Fruit fly (Drosophila melanogaster) whole organism, prepupa: ENCODE data around the gene Kaz-m1.
A peak's percentile ranks its signal among the peaks of the same experiment; 100 is the strongest.

Experiments
- Blimp-1 ChIP-seq: fragments of 200-800 bp; sonication (Bioruptor generic); optimal IDR thresholded peaks from 3 replicates; lab custom pipeline; 2017; ENCODE audit warnings: missing biosample characterization, missing genetic modification characterization, mild to moderate bottlenecking, moderate library complexity, missing genetic modification reagents
- CG11762 ChIP-seq: fragments of 200-800 bp; sonication (Bioruptor generic); optimal IDR thresholded peaks from 3 replicates; lab custom pipeline; 2016; ENCODE audit warnings: missing biosample characterization, missing genetic modification characterization; ENCODE audit not compliant: insufficient read depth
- CG11902 ChIP-seq: fragments of 200-800 bp; sonication (Bioruptor generic); optimal IDR thresholded peaks from 3 replicates; lab custom pipeline; 2016; ENCODE audit warnings: missing biosample characterization, missing genetic modification characterization
- CG1621 ChIP-seq: fragments of 200-800 bp; sonication (Bioruptor generic); optimal IDR thresholded peaks from 3 replicates; lab custom pipeline; 2018; ENCODE audit warnings: missing biosample characterization, mild to moderate bottlenecking, missing genetic modification characterization
- CG16779 ChIP-seq: fragments of 200-800 bp; sonication (Bioruptor generic); optimal IDR thresholded peaks from 3 replicates; lab custom pipeline; 2017; ENCODE audit warnings: missing biosample characterization, mild to moderate bottlenecking, missing genetic modification characterization
- CG3919 ChIP-seq: fragments of 200-800 bp; sonication (Bioruptor generic); optimal IDR thresholded peaks from 3 replicates; lab custom pipeline; 2016; ENCODE audit warnings: missing biosample characterization, missing genetic modification characterization
- CG6276 ChIP-seq: fragments of 200-800 bp; sonication (Bioruptor generic); optimal IDR thresholded peaks from 2 replicates; lab custom pipeline; 2017; ENCODE audit warnings: missing biosample characterization, mild to moderate bottlenecking, missing genetic modification characterization
- CG6854 ChIP-seq: fragments of 200-800 bp; sonication (Bioruptor generic); optimal IDR thresholded peaks from 2 replicates; lab custom pipeline; 2017; ENCODE audit warnings: missing biosample characterization, mild to moderate bottlenecking, missing genetic modification characterization
- Eip75B ChIP-seq: fragments of 200-800 bp; sonication (Bioruptor generic); optimal IDR thresholded peaks from 3 replicates; lab custom pipeline; 2016; ENCODE audit warnings: missing biosample characterization, missing genetic modification characterization
- Eip78C ChIP-seq: fragments of 200-800 bp; sonication (Bioruptor generic); peaks from one replicate; lab custom pipeline; 2016; ENCODE audit warnings: missing biosample characterization, missing genetic modification characterization
- Eip93F ChIP-seq: fragments of 200-800 bp; sonication (Bioruptor generic); optimal IDR thresholded peaks from 2 replicates; lab custom pipeline; 2016; ENCODE audit warnings: missing biosample characterization, mild to moderate bottlenecking, missing genetic modification characterization
- Ets96B ChIP-seq: fragments of 200-800 bp; optimal IDR thresholded peaks from 2 replicates; lab custom pipeline; 2019; ENCODE audit warnings: missing biosample characterization, mild to moderate bottlenecking, missing genetic modification characterization, moderate library complexity
- Hr39 ChIP-seq: fragments of 200-800 bp; sonication (Bioruptor generic); optimal IDR thresholded peaks from 2 replicates; lab custom pipeline; 2016; ENCODE audit warnings: missing biosample characterization, missing genetic modification characterization
- Lpt ChIP-seq: fragments of 200-800 bp; sonication (Bioruptor generic); optimal IDR thresholded peaks from 3 replicates; lab custom pipeline; 2016; ENCODE audit warnings: missing biosample characterization, missing genetic modification characterization
- Met ChIP-seq: fragments of 200-800 bp; sonication (Bioruptor generic); optimal IDR thresholded peaks from 3 replicates; lab custom pipeline; 2016; ENCODE audit warnings: missing biosample characterization, missing genetic modification characterization
- Smox ChIP-seq: fragments of 200-800 bp; sonication (Bioruptor generic); optimal IDR thresholded peaks from 3 replicates; lab custom pipeline; 2016; ENCODE audit warnings: missing biosample characterization, missing genetic modification characterization
- Sox102F ChIP-seq: fragments of 200-800 bp; sonication (Bioruptor generic); optimal IDR thresholded peaks from 2 replicates; lab custom pipeline; 2016; ENCODE audit warnings: missing biosample characterization, mild to moderate bottlenecking, missing genetic modification characterization
- Sox15 ChIP-seq: fragments of 200-800 bp; sonication (Bioruptor generic); optimal IDR thresholded peaks from 3 replicates; lab custom pipeline; 2016; ENCODE audit warnings: missing biosample characterization, missing genetic modification characterization
- achi ChIP-seq: fragments of 200-800 bp; sonication (Bioruptor generic); optimal IDR thresholded peaks from 3 replicates; lab custom pipeline; 2016; ENCODE audit warnings: missing biosample characterization, missing genetic modification characterization
- acj6 ChIP-seq: fragments of 200-800 bp; sonication (Bioruptor generic); optimal IDR thresholded peaks from 3 replicates; lab custom pipeline; 2016; ENCODE audit warnings: missing biosample characterization, missing genetic modification characterization
- dac ChIP-seq: fragments of 200-800 bp; sonication (Bioruptor generic); optimal IDR thresholded peaks from 2 replicates; lab custom pipeline; 2017; ENCODE audit warnings: missing biosample characterization, mild to moderate bottlenecking, missing genetic modification characterization
- dsx ChIP-seq: fragments of 200-800 bp; optimal IDR thresholded peaks from 3 replicates; lab custom pipeline; 2019; ENCODE audit warnings: missing biosample characterization, mild to moderate bottlenecking, missing genetic modification characterization, moderate library complexity; ENCODE audit not compliant: poor library complexity, severe bottlenecking
- eg ChIP-seq: fragments of 200-800 bp; sonication (Bioruptor generic); IDR thresholded peaks from 3 replicates; pipeline ENCODE4 v1.3.6; 2022; ENCODE audit warnings: missing biosample characterization, missing genetic modification characterization
- esn ChIP-seq: fragments of 200-800 bp; sonication (Bioruptor generic); optimal IDR thresholded peaks from 2 replicates; lab custom pipeline; 2016; ENCODE audit warnings: missing biosample characterization, mild to moderate bottlenecking, missing genetic modification characterization, moderate library complexity
- fd85E ChIP-seq: fragments of 200-800 bp; sonication (Bioruptor generic); optimal IDR thresholded peaks from 3 replicates; lab custom pipeline; 2016; ENCODE audit warnings: missing biosample characterization, missing genetic modification characterization
- fkh ChIP-seq: fragments of 200-800 bp; sonication (Bioruptor generic); optimal IDR thresholded peaks from 3 replicates; lab custom pipeline; 2017; ENCODE audit warnings: missing biosample characterization, mild to moderate bottlenecking, missing genetic modification characterization, moderate library complexity
- lz ChIP-seq: fragments of 200-800 bp; sonication (Bioruptor generic); optimal IDR thresholded peaks from 3 replicates; lab custom pipeline; 2016; ENCODE audit warnings: missing biosample characterization, missing genetic modification characterization
- net ChIP-seq: fragments of 200-800 bp; sonication (Bioruptor generic); optimal IDR thresholded peaks from 3 replicates; lab custom pipeline; 2016; ENCODE audit warnings: missing biosample characterization, missing genetic modification characterization
- ss ChIP-seq, 2 experiments: fragments of 200-800 bp; sonication (Bioruptor generic); optimal IDR thresholded peaks; 2 replicates in 1 of 2; 3 replicates in 1 of 2; lab custom pipeline; 2017 to 2018; ENCODE audit warnings: mild to moderate bottlenecking in 2 of 2, missing biosample characterization in 2 of 2, missing genetic modification characterization in 2 of 2, moderate library complexity in 1 of 2
- svp ChIP-seq: fragments of 200-800 bp; sonication (Bioruptor generic); peaks from one replicate; lab custom pipeline; 2016; ENCODE audit warnings: missing biosample characterization, missing genetic modification characterization
- topi ChIP-seq: fragments of 200-800 bp; sonication (Bioruptor generic); optimal IDR thresholded peaks from 3 replicates; lab custom pipeline; 2016; ENCODE audit warnings: missing biosample characterization, missing genetic modification characterization
- vri ChIP-seq: fragments of 200-800 bp; sonication (Bioruptor generic); optimal IDR thresholded peaks from 3 replicates; lab custom pipeline; 2016; ENCODE audit warnings: missing biosample characterization, mild to moderate bottlenecking, missing genetic modification characterization

The Kaz-m1 gene

DNA sequence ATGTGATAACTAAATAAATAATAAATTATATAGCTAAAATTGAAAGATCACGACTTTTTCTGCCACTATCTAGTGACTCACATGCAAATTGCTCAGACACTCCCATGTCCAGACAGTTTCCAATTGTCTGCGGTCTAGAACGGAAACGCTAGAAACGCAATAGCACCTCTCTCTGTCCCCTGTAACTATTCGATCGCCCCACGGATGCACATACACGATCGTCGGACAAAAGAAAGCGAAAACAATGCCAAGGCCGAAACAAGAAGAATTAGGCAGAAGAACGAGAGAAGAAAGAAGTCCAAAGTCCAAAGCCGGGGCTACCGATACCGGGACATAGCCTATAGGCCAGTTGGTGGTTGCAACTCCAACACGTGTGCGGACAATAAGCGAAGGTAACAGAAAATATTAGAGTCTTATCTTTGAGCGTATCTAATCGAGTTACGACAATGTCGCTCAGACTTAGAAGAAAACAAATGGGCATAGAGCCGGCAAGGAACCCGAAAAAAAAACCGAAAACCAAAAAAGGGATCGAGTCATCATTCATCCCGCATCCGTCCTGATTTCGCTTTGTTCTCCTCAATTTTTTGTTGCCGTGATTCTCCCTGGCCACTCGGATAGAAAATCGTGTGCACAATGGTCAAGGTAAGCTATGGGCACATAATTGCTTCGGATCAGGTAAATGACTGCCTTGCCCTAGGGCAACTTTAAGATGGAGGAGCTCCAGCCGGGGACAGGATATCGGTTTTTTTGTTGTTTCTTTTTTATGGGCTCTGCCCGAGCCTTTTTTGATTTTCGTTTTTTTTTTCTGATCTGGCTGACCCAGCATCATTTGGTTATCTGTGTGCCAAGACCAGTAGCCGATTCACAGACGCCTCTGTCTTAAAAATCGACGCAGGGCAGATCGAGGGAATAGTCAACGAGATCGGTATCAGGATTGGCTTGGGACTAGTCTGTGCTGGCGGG lies 13.5 kb upstream of the Kaz-m1 start (continued):
- TF ChIP-seq CG11902 (no peak), vri (GFP tag; lab: Kevin White, UChicago) (no peak), CG11762 (GFP tag; lab: Kevin White, UChicago) (no peak), svp (GFP tag; lab: Kevin White, UChicago) (no peak), Blimp-1 (GFP tag; lab: Kevin White, UChicago) (peak; percentile 57)

dm6 chr3R:26002039-26002438 lies 12.5 kb upstream of the Kaz-m1 start:
- TF ChIP-seq achi (no peak), CG11902 (no peak), topi (no peak), Eip93F (no peak), Eip75B (GFP tag; lab: Kevin White, UChicago) (no peak), Smox (GFP tag; lab: Kevin White, UChicago) (no peak), acj6 (GFP tag; lab: Kevin White, UChicago) (no peak), Ets96B (tag; lab: Kevin White, UChicago) (no peak), dac (GFP tag; lab: Kevin White, UChicago) (no peak), dsx (GFP tag; lab: Kevin White, UChicago) (no peak), net (no peak), Hr39 (GFP tag; lab: Kevin White, UChicago) (no peak), esn (no peak), Sox15 (GFP tag; lab: Kevin White, UChicago) (no peak), lz (GFP tag; lab: Kevin White, UChicago) (no peak), eg (GFP tag; lab: Robert Waterston, UW) (no peak)

DNA sequence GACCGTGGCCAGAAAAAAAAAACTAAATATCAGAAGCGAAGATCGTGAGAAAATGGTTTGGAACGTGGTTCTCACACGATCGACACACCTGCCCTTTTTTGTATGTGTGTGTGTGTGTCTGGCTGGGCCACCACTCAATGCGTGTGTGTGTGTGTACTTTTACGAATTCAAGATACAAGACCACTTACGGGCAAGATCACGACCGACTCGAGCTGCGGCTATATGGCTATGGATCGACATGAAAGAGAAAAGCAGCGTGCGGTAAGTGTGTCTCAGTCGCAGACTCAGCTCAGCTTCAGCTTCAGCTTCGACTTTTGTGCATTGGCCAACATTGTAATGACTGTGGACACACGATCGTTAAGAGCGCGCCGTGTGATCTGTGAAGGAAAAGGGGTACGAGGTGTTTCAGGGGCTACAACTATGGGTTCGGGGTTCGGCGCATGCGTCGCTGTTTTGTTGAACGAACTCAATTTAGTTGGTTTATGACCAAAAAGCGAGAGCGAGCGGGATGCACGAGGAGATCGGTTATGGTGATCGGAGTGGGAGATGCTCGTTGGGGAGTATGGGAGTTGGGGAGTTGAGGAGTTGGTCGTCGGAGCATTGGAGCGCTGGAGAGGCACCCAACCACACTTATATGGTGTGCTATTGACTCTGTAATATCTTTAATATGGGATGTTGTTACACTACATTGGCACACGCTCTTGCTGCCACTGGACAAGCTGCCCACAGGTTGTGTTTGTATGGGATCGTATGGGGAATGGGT lies 11.8 kb upstream of the Kaz-m1 start:
- no peak for TF ChIP-seq Sox102F (GFP tag; lab: Kevin White, UChicago)
- no peak for TF ChIP-seq fd85E (GFP tag; lab: Kevin White, UChicago)
- TF ChIP-seq ss (GFP tag; optimal IDR thresholded peaks at IDR 0.05; lab: Kevin White, UChicago), result peak in 1 of 2 experiments; percentile 78
- TF ChIP-seq fkh (GFP tag; lab: Kevin White, UChicago), result peak; percentile 27
- TF ChIP-seq CG16779, result no peak
- TF ChIP-seq CG11902, result no peak
- TF ChIP-seq Met (GFP tag; lab: Kevin White, UChicago), result peak; percentile 43
- peak; percentile 4 for TF ChIP-seq CG6276
- peak; percentile 36 for TF ChIP-seq CG6854 (GFP tag; lab: Kevin White, UChicago)
- TF ChIP-seq net, result peak; percentile 18
- peak; percentile 6 for TF ChIP-seq Smox (GFP tag; lab: Kevin White, UChicago)
- peak; percentile 39 for TF ChIP-seq Lpt
- peak; percentile 75 for TF ChIP-seq Eip78C (GFP tag; lab: Kevin White, UChicago)
- no peak for TF ChIP-seq esn
- peak; percentile 9 for TF ChIP-seq svp (GFP tag; lab: Kevin White, UChicago)
- no peak for TF ChIP-seq CG3919 (GFP tag; lab: Kevin White, UChicago)
- no peak for TF ChIP-seq vri (GFP tag; lab: Kevin White, UChicago)
- no peak for TF ChIP-seq CG1621
- peak; percentile 99 for TF ChIP-seq dsx (GFP tag; lab: Kevin White, UChicago)
- peak; percentile 50 for TF ChIP-seq Blimp-1 (GFP tag; lab: Kevin White, UChicago)
